Fruit fly (Drosophila melanogaster) whole organism, embryonic: ENCODE measurements around the gene tyf.

Experiments
- Atf3 ChIP-seq: fragments of 200-800 bp; sonication (Bioruptor generic); optimal IDR thresholded peaks from 3 replicates; lab custom pipeline; 2016; ENCODE audit warnings: missing biosample characterization, missing genetic modification characterization
- Atf6 ChIP-seq: fragments of 200-800 bp; sonication (Bioruptor generic); IDR thresholded peaks from 2 replicates; pipeline ENCODE4 v1.3.6; 2022; ENCODE audit warnings: missing biosample characterization, missing genetic modification characterization
- Awh ChIP-seq: fragments of 200-800 bp; sonication (Bioruptor generic); IDR thresholded peaks from 2 replicates; pipeline ENCODE4, ENCODE4 v1.3.6; 2022; ENCODE audit warnings: missing biosample characterization, missing genetic modification characterization
- Blimp-1 ChIP-seq: fragments of 200-800 bp; sonication (Bioruptor generic); optimal IDR thresholded peaks from 3 replicates; lab custom pipeline; 2018; ENCODE audit warnings: missing biosample characterization, missing genetic modification characterization, mild to moderate bottlenecking, moderate library complexity, missing genetic modification reagents
- CG11504 ChIP-seq: fragments of 200-800 bp; sonication (Bioruptor generic); optimal IDR thresholded peaks from 3 replicates; lab custom pipeline; 2019; ENCODE audit warnings: missing biosample characterization, mild to moderate bottlenecking, missing genetic modification characterization, moderate library complexity
- CG11696 ChIP-seq: fragments of 200-800 bp; sonication (Bioruptor generic); IDR thresholded peaks from 2 replicates; pipeline ENCODE4 v1.3.6; 2022; ENCODE audit warnings: missing biosample characterization, missing genetic modification characterization
- CG11723 ChIP-seq: fragments of 200-800 bp; sonication (Bioruptor generic); optimal IDR thresholded peaks from 2 replicates; lab custom pipeline; 2017; ENCODE audit warnings: missing biosample characterization, mild to moderate bottlenecking, missing genetic modification characterization
- CG15269 ChIP-seq: fragments of 200-800 bp; sonication (Bioruptor generic); optimal IDR thresholded peaks from 2 replicates; lab custom pipeline; 2018; ENCODE audit warnings: missing biosample characterization, mild to moderate bottlenecking, missing genetic modification characterization, moderate library complexity
- CG15601 ChIP-seq: fragments of 200-800 bp; sonication (Bioruptor generic); optimal IDR thresholded peaks from 3 replicates; lab custom pipeline; 2019; ENCODE audit warnings: missing biosample characterization, mild to moderate bottlenecking, missing genetic modification characterization, moderate library complexity
- CG17385 ChIP-seq: fragments of 200-800 bp; sonication (Bioruptor generic); optimal IDR thresholded peaks from 3 replicates; lab custom pipeline; 2018; ENCODE audit warnings: missing biosample characterization, mild to moderate bottlenecking, missing genetic modification characterization
- CG17612 ChIP-seq: fragments of 200-800 bp; sonication (Bioruptor generic); IDR thresholded peaks from 2 replicates; pipeline ENCODE4 v1.3.6; 2022; ENCODE audit warnings: missing biosample characterization, missing genetic modification characterization
- CG18011 ChIP-seq: fragments of 200-800 bp; sonication (Bioruptor generic); optimal IDR thresholded peaks from 2 replicates; lab custom pipeline; 2017; ENCODE audit warnings: missing biosample characterization, missing genetic modification characterization, mild to moderate bottlenecking, moderate library complexity, missing genotype
- CG18476 ChIP-seq: fragments of 200-800 bp; sonication (Bioruptor generic); optimal IDR thresholded peaks from 2 replicates; lab custom pipeline; 2016; ENCODE audit warnings: missing biosample characterization, mild to moderate bottlenecking, missing genetic modification characterization
- CG2875 ChIP-seq: fragments of 200-800 bp; sonication (Bioruptor generic); optimal IDR thresholded peaks from 2 replicates; lab custom pipeline; 2017; ENCODE audit warnings: missing biosample characterization, mild to moderate bottlenecking, missing genetic modification characterization, missing genetic modification reagents
- CG3163 ChIP-seq: fragments of 200-800 bp; sonication (Bioruptor generic); optimal IDR thresholded peaks from 3 replicates; lab custom pipeline; 2016; ENCODE audit warnings: missing biosample characterization, missing genetic modification characterization
- CG32532 ChIP-seq: fragments of 200-800 bp; sonication (Bioruptor generic); IDR thresholded peaks from 2 replicates; pipeline ENCODE4 v1.3.6; 2022; ENCODE audit warnings: missing biosample characterization, missing genetic modification characterization
- CG32767 ChIP-seq: fragments of 200-800 bp; sonication (Bioruptor generic); IDR thresholded peaks from 2 replicates; pipeline ENCODE4 v1.3.6; 2022; ENCODE audit warnings: missing biosample characterization, missing genetic modification characterization
- CG33213 ChIP-seq: fragments of 200-800 bp; sonication (Bioruptor generic); optimal IDR thresholded peaks from 3 replicates; lab custom pipeline; 2016; ENCODE audit warnings: missing biosample characterization, missing genetic modification characterization
- CG42726 ChIP-seq: fragments of 200-800 bp; sonication (Bioruptor generic); IDR thresholded peaks from 2 replicates; pipeline ENCODE4 v1.3.6; 2022; ENCODE audit warnings: missing biosample characterization, missing genetic modification characterization; ENCODE audit not compliant: partially characterized antibody
- CG4360 ChIP-seq: fragments of 200-800 bp; sonication (Bioruptor generic); IDR thresholded peaks from 2 replicates; pipeline ENCODE4 v1.3.6; 2022; ENCODE audit warnings: missing biosample characterization, missing genetic modification characterization
- CG7839 ChIP-seq: fragments of 200-800 bp; sonication (Bioruptor generic); optimal IDR thresholded peaks from 3 replicates; lab custom pipeline; 2018; ENCODE audit warnings: missing biosample characterization, mild to moderate bottlenecking, missing genetic modification characterization, moderate library complexity
- CG9437 ChIP-seq: fragments of 200-800 bp; sonication (Bioruptor generic); optimal IDR thresholded peaks from 2 replicates; lab custom pipeline; 2018; ENCODE audit warnings: missing biosample characterization, mild to moderate bottlenecking, missing genetic modification characterization
- Camta ChIP-seq: fragments of 200-800 bp; sonication (Bioruptor generic); optimal IDR thresholded peaks from 2 replicates; lab custom pipeline; 2016; ENCODE audit warnings: missing biosample characterization, missing genetic modification characterization
- GATAe ChIP-seq: fragments of 200-800 bp; sonication (Bioruptor generic); conservative IDR thresholded peaks from 2 replicates; pipeline ENCODE4 v1.3.6; 2022; ENCODE audit warnings: missing biosample characterization, missing genetic modification characterization
- Jarid2 ChIP-seq: fragments of 200-800 bp; sonication (Bioruptor generic); optimal IDR thresholded peaks from 3 replicates; lab custom pipeline; 2017; ENCODE audit warnings: mild to moderate bottlenecking, missing biosample characterization, missing genetic modification reagents, missing genetic modification characterization
- Kr ChIP-seq: fragments of 200-800 bp; sonication (Bioruptor generic); optimal IDR thresholded peaks from 2 replicates; lab custom pipeline; 2017; ENCODE audit warnings: missing biosample characterization, mild to moderate bottlenecking, missing genetic modification characterization
- Lim3 ChIP-seq: fragments of 200-800 bp; sonication (Bioruptor generic); IDR thresholded peaks from 2 replicates; pipeline ENCODE4 v1.3.6; 2022; ENCODE audit warnings: missing biosample characterization, missing genetic modification characterization
- NfI ChIP-seq: fragments of 200-800 bp; sonication (Bioruptor generic); optimal IDR thresholded peaks from 3 replicates; lab custom pipeline; 2018; ENCODE audit warnings: missing biosample characterization, mild to moderate bottlenecking, missing genetic modification characterization, moderate library complexity
- Scr ChIP-seq: fragments of 200-800 bp; sonication (Bioruptor generic); IDR thresholded peaks from 2 replicates; pipeline ENCODE4 v1.3.6; 2022; ENCODE audit warnings: missing biosample characterization, missing genetic modification characterization; ENCODE audit not compliant: partially characterized antibody
- al ChIP-seq: fragments of 200-800 bp; sonication (Bioruptor generic); IDR thresholded peaks from 2 replicates; pipeline ENCODE4 v1.3.6; 2022; ENCODE audit warnings: missing biosample characterization, missing genetic modification characterization
- bcd ChIP-seq: fragments of 200-800 bp; sonication (Bioruptor generic); optimal IDR thresholded peaks from 2 replicates; lab custom pipeline; 2017; ENCODE audit warnings: missing biosample characterization, mild to moderate bottlenecking, missing genetic modification characterization
- bsh ChIP-seq, 2 experiments: fragments of 200-800 bp; sonication (Bioruptor generic); optimal IDR thresholded peaks; 2 replicates each; lab custom pipeline; 2017 to 2018; ENCODE audit warnings: mild to moderate bottlenecking in 2 of 2, missing biosample characterization in 2 of 2, missing genetic modification characterization in 2 of 2, moderate library complexity in 1 of 2
- crol ChIP-seq: fragments of 200-800 bp; sonication (Bioruptor generic); IDR thresholded peaks from 2 replicates; pipeline ENCODE4 v1.3.6; 2022; ENCODE audit warnings: missing biosample characterization, missing genetic modification characterization
- dimm ChIP-seq: fragments of 200-800 bp; sonication (Bioruptor generic); IDR thresholded peaks from 2 replicates; pipeline ENCODE4 v1.3.6; 2022; ENCODE audit warnings: missing biosample characterization, missing genetic modification characterization
- insv ChIP-seq, 2 experiments: fragments of 200-800 bp; sonication (Bioruptor generic); optimal IDR thresholded peaks; 3 replicates each; lab custom pipeline; 2016 to 2018; ENCODE audit warnings: missing biosample characterization in 2 of 2, missing genetic modification characterization in 2 of 2
- jumu ChIP-seq: fragments of 200-800 bp; sonication (Bioruptor generic); optimal IDR thresholded peaks from 3 replicates; lab custom pipeline; 2016; ENCODE audit warnings: missing biosample characterization, missing genetic modification characterization
- ken ChIP-seq: fragments of 200-800 bp; sonication (Bioruptor generic); IDR thresholded peaks from 3 replicates; pipeline ENCODE4 v1.3.6; 2022; ENCODE audit warnings: missing biosample characterization, missing genetic modification characterization
- nom ChIP-seq: fragments of 200-800 bp; sonication (Bioruptor generic); optimal IDR thresholded peaks from 2 replicates; lab custom pipeline; 2017; ENCODE audit warnings: missing biosample characterization, missing genetic modification characterization, mild to moderate bottlenecking, moderate library complexity, missing genetic modification reagents
- pros ChIP-seq: fragments of 200-800 bp; sonication (Bioruptor generic); optimal IDR thresholded peaks from 3 replicates; lab custom pipeline; 2019; ENCODE audit warnings: missing biosample characterization, mild to moderate bottlenecking, missing genetic modification characterization, moderate library complexity
- ro ChIP-seq: fragments of 200-800 bp; sonication (Bioruptor generic); IDR thresholded peaks from 2 replicates; pipeline ENCODE4 v1.3.6; 2022; ENCODE audit warnings: missing biosample characterization, missing genetic modification characterization
- sc ChIP-seq, 3 experiments: fragments of >200 bp in 2 of 3; fragments of 200-800 bp in 1 of 3; sonication (Bioruptor generic) in 1 of 3; optimal IDR thresholded peaks; 2 replicates in 2 of 3; 3 replicates in 1 of 3; lab custom pipeline; 2017; ENCODE audit warnings: mild to moderate bottlenecking in 1 of 3, missing biosample characterization in 1 of 3, missing genetic modification characterization in 1 of 3, missing genetic modification reagents in 1 of 3
- schlank ChIP-seq: fragments of 200-800 bp; sonication (Bioruptor generic); optimal IDR thresholded peaks from 2 replicates; lab custom pipeline; 2018; ENCODE audit warnings: missing biosample characterization, mild to moderate bottlenecking, missing genetic modification characterization
- seq ChIP-seq: fragments of 200-800 bp; sonication (Bioruptor generic); IDR thresholded peaks from 2 replicates; pipeline ENCODE4 v1.3.6; 2022; ENCODE audit warnings: missing biosample characterization, missing genetic modification characterization
- shn ChIP-seq: fragments of 200-800 bp; sonication (Bioruptor generic); optimal IDR thresholded peaks from 3 replicates; lab custom pipeline; 2016; ENCODE audit warnings: missing biosample characterization, missing genetic modification characterization
- sob ChIP-seq: fragments of 200-800 bp; sonication (Bioruptor generic); IDR thresholded peaks from 2 replicates; pipeline ENCODE4 v1.3.6; 2022; ENCODE audit warnings: missing biosample characterization, missing genetic modification characterization
- sqz ChIP-seq: fragments of 200-800 bp; sonication (Bioruptor generic); optimal IDR thresholded peaks from 3 replicates; lab custom pipeline; 2018; ENCODE audit warnings: missing biosample characterization, mild to moderate bottlenecking, missing genetic modification characterization
- ssp ChIP-seq: fragments of 200-800 bp; sonication (Bioruptor generic); IDR thresholded peaks from 2 replicates; pipeline ENCODE4 v1.3.6; 2022; ENCODE audit warnings: missing biosample characterization, missing genetic modification characterization
- tap ChIP-seq: fragments of 200-800 bp; optimal IDR thresholded peaks from 3 replicates; lab custom pipeline; 2019; ENCODE audit warnings: missing biosample characterization, mild to moderate bottlenecking, missing genetic modification characterization, moderate library complexity
- tgo ChIP-seq: fragments of 200-800 bp; sonication (Bioruptor generic); IDR thresholded peaks from 3 replicates; pipeline ENCODE4 v1.3.6; 2022; ENCODE audit warnings: missing biosample characterization, missing genetic modification characterization
- tio ChIP-seq: fragments of 200-800 bp; sonication (Bioruptor generic); optimal IDR thresholded peaks from 2 replicates; lab custom pipeline; 2017; ENCODE audit warnings: missing biosample characterization, missing genetic modification characterization, inconsistent platforms
- zfh2 ChIP-seq: fragments of 200-800 bp; sonication (Bioruptor generic); optimal IDR thresholded peaks from 2 replicates; lab custom pipeline; 2016; ENCODE audit warnings: missing biosample characterization, missing genetic modification characterization

The tyf gene

DNA sequence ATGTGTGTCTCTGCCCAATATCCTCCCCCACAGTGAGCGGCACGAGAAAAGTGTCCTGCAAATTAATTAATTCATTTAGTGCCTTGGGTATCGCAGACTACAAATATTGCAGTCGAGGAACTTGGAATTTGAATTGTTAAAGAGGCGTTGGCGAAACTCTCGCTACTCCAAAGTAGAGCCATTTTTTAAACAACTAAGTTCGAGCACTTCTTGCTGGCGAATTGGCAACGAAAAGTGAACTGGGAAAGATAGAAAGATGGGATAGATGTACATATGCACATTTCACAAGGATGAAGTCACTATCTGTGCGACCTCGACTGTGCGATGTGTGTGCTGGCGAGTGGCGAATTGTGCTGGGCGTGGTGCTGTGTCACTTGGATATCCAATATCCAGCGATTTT lies 10.1 kb upstream of the tyf start (continued):
- TF ChIP-seq Blimp-1 (GFP tag; lab: Kevin White, UChicago), result peak; percentile 28
- no peak for TF ChIP-seq dimm
- no peak for TF ChIP-seq Scr (GFP tag; lab: Robert Waterston, UW)
- TF ChIP-seq Camta, result no peak
- no peak for TF ChIP-seq insv (GFP tag; optimal IDR thresholded peaks at IDR 0.05; lab: Kevin White, UChicago)
- no peak for TF ChIP-seq shn (GFP tag; lab: Kevin White, UChicago)
- TF ChIP-seq NfI, result no peak
- no peak for TF ChIP-seq ken (GFP tag; lab: Robert Waterston, UW)
- peak; percentile 6 for TF ChIP-seq CG9437 (GFP tag; lab: Kevin White, UChicago)
- no peak for TF ChIP-seq CG2875
- no peak for TF ChIP-seq Awh (GFP tag; lab: Robert Waterston, UW)
- TF ChIP-seq Kr (GFP tag; lab: Kevin White, UChicago), result no peak
- no peak for TF ChIP-seq CG32767
- TF ChIP-seq CG15269 (tag; lab: Kevin White, UChicago), result peak; percentile 30
- TF ChIP-seq CG3163, result no peak
- peak; percentile 2 for TF ChIP-seq CG15601 (tag; lab: Kevin White, UChicago)
- TF ChIP-seq zfh2, result no peak
- TF ChIP-seq Jarid2, result no peak
- peak; percentile 51 for TF ChIP-seq CG11504 (tag; lab: Kevin White, UChicago)
- no peak for TF ChIP-seq ssp (GFP tag; lab: Robert Waterston, UW)
- peak; percentile 56 for TF ChIP-seq CG7839 (tag; lab: Kevin White, UChicago)
- no peak for TF ChIP-seq CG33213 (GFP tag; lab: Kevin White, UChicago)
- TF ChIP-seq CG32532 (GFP tag; lab: Robert Waterston, UW), result peak; percentile 40; the same call in 1 of the 2 replicates
- no peak for TF ChIP-seq CG17612
- TF ChIP-seq seq, result no peak
- no peak for TF ChIP-seq sc (optimal IDR thresholded peaks at IDR 0.05; lab: Kevin White, UChicago)
- peak; percentile 3 for TF ChIP-seq sc (GFP tag; optimal IDR thresholded peaks at IDR 0.05; lab: Kevin White, UChicago)
- TF ChIP-seq tap, result no peak
- peak; percentile 37 for TF ChIP-seq nom (GFP tag; lab: Kevin White, UChicago)
- no peak for TF ChIP-seq ro (GFP tag; lab: Robert Waterston, UW)
- TF ChIP-seq Atf6 (GFP tag; lab: Robert Waterston, UW), result no peak
- peak; percentile 21 for TF ChIP-seq bcd (GFP tag; lab: Kevin White, UChicago)
- 0 out of 2 replicates have a peak, but pooled peaks have one; percentile 28 for TF ChIP-seq sob (GFP tag; lab: Robert Waterston, UW)
- no peak for TF ChIP-seq Lim3 (GFP tag; lab: Robert Waterston, UW)
- no peak for TF ChIP-seq al (GFP tag; lab: Robert Waterston, UW)
- TF ChIP-seq CG42726, result no peak
- peak; percentile 3 to 53 for TF ChIP-seq bsh (GFP tag; optimal IDR thresholded peaks at IDR 0.05; lab: Kevin White, UChicago)

DNA sequence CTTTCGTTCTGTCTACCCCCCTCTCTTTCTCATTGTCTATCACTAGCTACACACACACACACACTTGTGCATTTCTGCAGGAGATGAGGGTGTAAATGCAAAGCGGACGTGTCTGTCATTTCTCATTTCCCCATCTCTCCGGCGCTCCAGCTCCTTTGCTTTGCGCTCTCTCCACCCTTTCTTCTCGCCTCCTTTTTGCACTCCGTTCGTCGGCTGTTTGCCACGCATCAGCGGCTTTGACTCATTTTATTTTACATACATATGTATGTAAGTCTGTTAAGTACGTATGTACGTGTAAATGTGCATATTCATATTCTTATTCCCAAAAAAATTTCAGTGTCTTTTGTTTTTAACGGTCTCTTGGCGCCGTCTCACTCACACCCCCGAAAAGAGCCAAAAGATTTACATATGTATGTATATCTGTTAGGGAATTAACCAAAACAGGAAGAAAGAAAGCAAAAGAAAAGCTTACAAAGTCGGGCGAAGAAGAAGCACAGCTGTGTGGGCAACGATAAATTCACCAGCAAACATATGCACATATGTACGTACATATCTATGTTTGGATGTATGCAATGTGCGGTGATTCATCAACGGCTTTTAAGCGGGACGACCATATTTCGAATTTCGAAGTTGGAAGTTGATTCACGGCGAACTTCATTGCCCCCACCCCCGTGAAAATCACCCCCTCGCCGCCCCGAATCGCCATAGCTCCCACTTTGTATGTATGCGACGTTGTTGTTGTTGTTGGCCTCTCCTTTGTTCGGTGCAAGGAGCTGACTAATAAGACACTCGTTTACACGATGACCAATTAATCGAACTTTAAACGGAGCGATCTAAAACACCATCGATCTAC lies 9.3 kb upstream of the tyf start:
- TF ChIP-seq jumu (GFP tag; lab: Kevin White, UChicago) (no peak), CG11696 (GFP tag; lab: Robert Waterston, UW) (no peak), Atf3 (GFP tag; lab: Kevin White, UChicago) (no peak), tio (GFP tag; lab: Kevin White, UChicago) (no peak), crol (GFP tag; lab: Robert Waterston, UW) (peak; percentile 67), pros (GFP tag; lab: Kevin White, UChicago) (peak; percentile 79), CG17385 (peak; percentile 44), CG11723 (no peak), sqz (GFP tag; lab: Kevin White, UChicago) (peak; percentile 0), GATAe (GFP tag; lab: Robert Waterston, UW) (no peak), schlank (no peak), tgo (GFP tag; lab: Robert Waterston, UW) (no peak), CG18011 (peak; percentile 67), CG4360 (peak; percentile 86), CG18476 (GFP tag; lab: Kevin White, UChicago) (no peak)
